Worm (Caenorhabditis elegans) whole organism, young adult: Measurements from ENCODE around the gene bub-3.

ENCODE experiments used
- F22D6.2 ChIP-seq: sonication (generic microtip); optimal IDR thresholded peaks from 2 replicates; lab custom pipeline; 2016; ENCODE audit warnings: mild to moderate bottlenecking, missing genetic modification characterization, missing compliant biosample characterization
- F23B12.7 ChIP-seq: sonication (generic microtip); optimal IDR thresholded peaks from 2 replicates; lab custom pipeline; 2017; ENCODE audit warnings: missing genetic modification characterization, mild to moderate bottlenecking, missing compliant biosample characterization, antibody characterized with exemption, moderate library complexity; ENCODE audit not compliant: insufficient read depth
- F37B4.10 ChIP-seq: fragments of 200-800 bp; sonication (Bioruptor generic); IDR thresholded peaks from 2 replicates; pipeline ENCODE4 v1.3.6; 2022; ENCODE audit warnings: missing genetic modification characterization, missing compliant biosample characterization
- F39B2.1 ChIP-seq: fragments of 200-800 bp; sonication (Bioruptor generic); IDR thresholded peaks from 2 replicates; pipeline ENCODE4 v1.3.6; 2022; ENCODE audit warnings: missing genetic modification reagents, missing genetic modification characterization, missing compliant biosample characterization
- F52B5.7 ChIP-seq: sonication (generic microtip); optimal IDR thresholded peaks from 2 replicates; lab custom pipeline; 2016; ENCODE audit warnings: mild to moderate bottlenecking, missing genetic modification characterization, missing compliant biosample characterization
- F55B11.4 ChIP-seq: sonication (generic microtip); optimal IDR thresholded peaks from 2 replicates; lab custom pipeline; 2016; ENCODE audit warnings: missing compliant biosample characterization, missing genetic modification characterization, borderline replicate concordance; ENCODE audit not compliant: insufficient read depth
- K11D2.4 ChIP-seq: fragments of 200-800 bp; sonication (Bioruptor generic); IDR thresholded peaks from 2 replicates; pipeline ENCODE4 v1.3.6; 2022; ENCODE audit warnings: missing genetic modification reagents, missing genetic modification characterization, missing compliant biosample characterization
- K12H6.12 ChIP-seq: fragments of 200-800 bp; sonication (Bioruptor generic); optimal IDR thresholded peaks from 2 replicates; lab custom pipeline; 2018; ENCODE audit warnings: mild to moderate bottlenecking, missing genetic modification characterization, missing compliant biosample characterization
- Y53G8AR.9 ChIP-seq: fragments of 200-800 bp; sonication (Bioruptor generic); conservative IDR thresholded peaks from 2 replicates; pipeline ENCODE4 v1.3.6; 2022; ENCODE audit warnings: missing genetic modification reagents, missing genetic modification characterization, missing compliant biosample characterization
- Y95B8A.8 ChIP-seq: fragments of 200-800 bp; sonication (Bioruptor generic); IDR thresholded peaks from 2 replicates; pipeline ENCODE4 v1.3.6; 2022; ENCODE audit warnings: missing genetic modification reagents, missing genetic modification characterization, missing compliant biosample characterization
- akir-1 ChIP-seq: fragments of 200-800 bp; sonication (Bioruptor generic); optimal IDR thresholded peaks from 2 replicates; lab custom pipeline; 2018; ENCODE audit warnings: mild to moderate bottlenecking, missing genetic modification characterization, moderate library complexity, missing compliant biosample characterization
- aptf-2 ChIP-seq: fragments of 200-800 bp; sonication (Bioruptor generic); conservative IDR thresholded peaks from 2 replicates; pipeline ENCODE4 v1.3.6; 2022; ENCODE audit warnings: missing genetic modification reagents, missing genetic modification characterization, missing compliant biosample characterization
- attf-5 ChIP-seq: fragments of 200-800 bp; sonication (Bioruptor generic); optimal IDR thresholded peaks from 2 replicates; lab custom pipeline; 2018; ENCODE audit warnings: mild to moderate bottlenecking, missing genetic modification characterization, missing compliant biosample characterization
- attf-6 ChIP-seq: fragments of 200-800 bp; sonication (Bioruptor generic); IDR thresholded peaks from 2 replicates; pipeline ENCODE4 v1.3.6; 2022; ENCODE audit warnings: missing genetic modification reagents, missing genetic modification characterization, missing compliant biosample characterization
- ceh-58 ChIP-seq: fragments of 200-800 bp; sonication (Bioruptor generic); IDR thresholded peaks from 2 replicates; pipeline ENCODE4 v1.3.6; 2022; ENCODE audit warnings: missing genetic modification characterization, missing compliant biosample characterization
- ceh-79 ChIP-seq: sonication (generic microtip); optimal IDR thresholded peaks from 2 replicates; lab custom pipeline; 2017; ENCODE audit warnings: mild to moderate bottlenecking, missing genetic modification characterization, missing compliant biosample characterization
- ceh-91 ChIP-seq: fragments of 200-800 bp; sonication (Bioruptor generic); IDR thresholded peaks from 2 replicates; pipeline ENCODE4 v1.3.6; 2022; ENCODE audit warnings: missing genetic modification reagents, missing genetic modification characterization, missing compliant biosample characterization
- dpff-1 ChIP-seq: sonication (generic microtip); optimal IDR thresholded peaks from 2 replicates; lab custom pipeline; 2017; ENCODE audit warnings: mild to moderate bottlenecking, missing genetic modification characterization, missing compliant biosample characterization
- dpl-1 ChIP-seq: fragments of 150-350 bp; optimal IDR thresholded peaks from 2 replicates; lab custom pipeline; 2014; ENCODE audit warnings: missing biosample characterization, missing genetic modification reagents, missing genetic modification characterization
- efl-1 ChIP-seq: fragments of 150-350 bp; optimal IDR thresholded peaks from 2 replicates; lab custom pipeline; 2014; ENCODE audit warnings: missing biosample characterization, missing genetic modification reagents, missing genetic modification characterization
- egl-18 ChIP-seq: fragments of 200-800 bp; sonication (Bioruptor generic); IDR thresholded peaks from 2 replicates; pipeline ENCODE4 v1.3.6; 2022; ENCODE audit warnings: missing genetic modification reagents, missing genetic modification characterization, missing compliant biosample characterization
- him-1 ChIP-seq: sonication (generic microtip); optimal IDR thresholded peaks from 2 replicates; lab custom pipeline; 2016; ENCODE audit warnings: missing genotype, missing genetic modification reagents, missing genetic modification characterization, missing compliant biosample characterization
- hmg-20 ChIP-seq: fragments of 200-800 bp; sonication (Bioruptor generic); IDR thresholded peaks from 2 replicates; pipeline ENCODE4 v1.3.6; 2022; ENCODE audit warnings: missing genetic modification reagents, missing genetic modification characterization, missing compliant biosample characterization
- hsf-1 ChIP-seq: fragments of 200-800 bp; sonication (Bioruptor generic); IDR thresholded peaks from 2 replicates; pipeline ENCODE4 v1.3.6; 2022; ENCODE audit warnings: missing genetic modification reagents, missing genetic modification characterization, missing compliant biosample characterization
- let-607 ChIP-seq, 2 experiments: fragments of 200-800 bp in 1 of 2; sonication (Bioruptor generic) in 1 of 2; sonication (generic microtip) in 1 of 2; optimal IDR thresholded peaks; 2 replicates each; lab custom pipeline; 2016 to 2018; ENCODE audit warnings: mild to moderate bottlenecking in 2 of 2, missing compliant biosample characterization in 2 of 2, missing genetic modification characterization in 2 of 2, moderate library complexity in 2 of 2, missing genotype in 1 of 2
- lin-26 ChIP-seq: fragments of 200-800 bp; sonication (Bioruptor generic); IDR thresholded peaks from 2 replicates; pipeline ENCODE4 v1.3.6; 2022; ENCODE audit warnings: missing genetic modification reagents, missing genetic modification characterization, missing compliant biosample characterization
- lir-1 ChIP-seq: fragments of 200-800 bp; sonication (Bioruptor generic); conservative IDR thresholded peaks from 2 replicates; pipeline ENCODE4 v1.3.6; 2022; ENCODE audit warnings: missing genetic modification reagents, missing genetic modification characterization, missing compliant biosample characterization
- lsl-1 ChIP-seq: fragments of 200-800 bp; sonication (Bioruptor generic); optimal IDR thresholded peaks from 2 replicates; lab custom pipeline; 2018; ENCODE audit warnings: mild to moderate bottlenecking, missing genetic modification characterization, moderate library complexity, missing compliant biosample characterization
- madf-3 ChIP-seq: fragments of 200-800 bp; sonication (Bioruptor generic); IDR thresholded peaks from 2 replicates; pipeline ENCODE4 v1.3.6; 2022; ENCODE audit warnings: missing genetic modification reagents, missing genetic modification characterization, missing compliant biosample characterization
- madf-6 ChIP-seq: fragments of 200-800 bp; sonication (Bioruptor generic); IDR thresholded peaks from 2 replicates; pipeline ENCODE4 v1.3.6; 2022; ENCODE audit warnings: missing genetic modification reagents, missing genetic modification characterization, missing compliant biosample characterization
- mxl-1 ChIP-seq: sonication (generic microtip); optimal IDR thresholded peaks from 2 replicates; lab custom pipeline; 2016; ENCODE audit warnings: missing genetic modification characterization, missing compliant biosample characterization
- nfya-2 ChIP-seq: fragments of 200-800 bp; sonication (Bioruptor generic); IDR thresholded peaks from 2 replicates; pipeline ENCODE4 v1.3.6; 2022; ENCODE audit warnings: missing genetic modification reagents, missing genetic modification characterization, missing compliant biosample characterization
- nhr-120 ChIP-seq: fragments of 200-800 bp; sonication (Bioruptor generic); IDR thresholded peaks from 2 replicates; pipeline ENCODE4 v1.3.6; 2022; ENCODE audit warnings: missing genetic modification characterization, missing compliant biosample characterization
- nhr-90 ChIP-seq: sonication (generic microtip); optimal IDR thresholded peaks from 2 replicates; lab custom pipeline; 2016; ENCODE audit warnings: missing genotype, mild to moderate bottlenecking, missing genetic modification characterization, missing compliant biosample characterization
- pbrm-1 ChIP-seq: fragments of 200-800 bp; sonication (Bioruptor generic); IDR thresholded peaks from 2 replicates; pipeline ENCODE4 v1.3.6; 2022; ENCODE audit warnings: missing genetic modification reagents, missing genetic modification characterization, missing compliant biosample characterization
- tbp1 ChIP-seq: fragments of 200-800 bp; sonication (Bioruptor generic); optimal IDR thresholded peaks from 2 replicates; lab custom pipeline; 2018; ENCODE audit warnings: mild to moderate bottlenecking, missing genetic modification characterization, missing compliant biosample characterization
- tbx-9 ChIP-seq: sonication (generic microtip); optimal IDR thresholded peaks from 2 replicates; lab custom pipeline; 2016; ENCODE audit warnings: borderline replicate concordance, missing genetic modification characterization, inconsistent platforms, missing compliant biosample characterization
- unc-130 ChIP-seq: sonication (generic microtip); optimal IDR thresholded peaks from 2 replicates; lab custom pipeline; 2016; ENCODE audit warnings: missing genetic modification reagents, missing genetic modification characterization, missing compliant biosample characterization
- xnd-1 ChIP-seq: sonication (generic microtip); optimal IDR thresholded peaks from 2 replicates; lab custom pipeline; 2016; ENCODE audit warnings: missing genotype, missing genetic modification reagents, missing genetic modification characterization, missing compliant biosample characterization
- zim-3 ChIP-seq: sonication (generic microtip); optimal IDR thresholded peaks from 2 replicates; lab custom pipeline; 2017; ENCODE audit warnings: mild to moderate bottlenecking, missing genetic modification characterization, moderate library complexity, missing compliant biosample characterization
- ztf-25 ChIP-seq: fragments of 200-800 bp; sonication (Bioruptor generic); IDR thresholded peaks from 2 replicates; pipeline ENCODE4 v1.3.6; 2022; ENCODE audit warnings: missing genetic modification reagents, missing genetic modification characterization, missing compliant biosample characterization
- ztf-26 ChIP-seq: sonication (generic microtip); optimal IDR thresholded peaks from 2 replicates; lab custom pipeline; 2017; ENCODE audit warnings: missing genetic modification characterization, missing compliant biosample characterization
- ztf-28 ChIP-seq: fragments of 200-800 bp; sonication (Bioruptor generic); IDR thresholded peaks from 2 replicates; pipeline ENCODE4 v1.3.6; 2022; ENCODE audit warnings: missing genetic modification reagents, missing genetic modification characterization, missing compliant biosample characterization
- ztf-6 ChIP-seq: fragments of 200-800 bp; sonication (Bioruptor generic); IDR thresholded peaks from 2 replicates; pipeline ENCODE4 v1.3.6; 2022; ENCODE audit warnings: missing genetic modification reagents, missing genetic modification characterization, missing compliant biosample characterization

Gene bub-3

ce11 chrII:13751030-13751429 is 25.2 kb downstream of the bub-3 start:
- TF ChIP-seq efl-1 (GFP tag; lab: Kevin White, UChicago) (no peak), ztf-26 (tag; lab: Kevin White, UChicago) (peak; percentile 76)

- no peak for TF ChIP-seq dpl-1 (GFP tag; lab: Kevin White, UChicago)
- TF ChIP-seq F22D6.2 = no peak
- no peak for TF ChIP-seq tbx-9
- TF ChIP-seq madf-3 (GFP tag; lab: Robert Waterston, UW) = no peak
- TF ChIP-seq attf-5 = no peak
- no peak for TF ChIP-seq akir-1 (GFP tag; lab: Kevin White, UChicago)
- TF ChIP-seq him-1 (tag; lab: Kevin White, UChicago) = no peak
- TF ChIP-seq zim-3 (tag; lab: Kevin White, UChicago) = no peak
- no peak for TF ChIP-seq lir-1 (GFP tag; lab: Robert Waterston, UW)
- TF ChIP-seq K12H6.12 (tag; lab: Kevin White, UChicago) = no peak
- TF ChIP-seq pbrm-1 (GFP tag; lab: Robert Waterston, UW) = no peak
- no peak for TF ChIP-seq let-607 (tag; optimal IDR thresholded peaks at IDR 0.05; lab: Kevin White, UChicago)
- TF ChIP-seq madf-6 (GFP tag; lab: Robert Waterston, UW) = no peak
- TF ChIP-seq ztf-6 (GFP tag; lab: Robert Waterston, UW) = no peak
- TF ChIP-seq hmg-20 (GFP tag; lab: Robert Waterston, UW) = no peak
Observed at ce11 chrII:13752016-13752415, 26.2 kb downstream of the bub-3 start, which contains the start of gene arrd-14. Gene arrd-14 (plus strand): TSS chrII:13752316.

- TF ChIP-seq attf-6 (GFP tag; lab: Robert Waterston, UW) = no peak
- no peak for TF ChIP-seq mxl-1 (tag; lab: Kevin White, UChicago)
- TF ChIP-seq unc-130 (GFP tag; lab: Kevin White, UChicago) = no peak
- TF ChIP-seq ceh-58 (GFP tag; lab: Robert Waterston, UW) = no peak
- no peak for TF ChIP-seq nhr-90 (tag; lab: Kevin White, UChicago)
- no peak for TF ChIP-seq lin-26 (GFP tag; lab: Robert Waterston, UW)
- no peak for TF ChIP-seq dpff-1 (tag; lab: Kevin White, UChicago)
- TF ChIP-seq akir-1 (GFP tag; lab: Kevin White, UChicago) = no peak
- TF ChIP-seq F52B5.7 (tag; lab: Kevin White, UChicago) = no peak
- no peak for TF ChIP-seq ceh-79
- no peak for TF ChIP-seq tbp1 (GFP tag; lab: Kevin White, UChicago)
- no peak for TF ChIP-seq aptf-2 (GFP tag; lab: Robert Waterston, UW)
- no peak for TF ChIP-seq F39B2.1 (GFP tag; lab: Robert Waterston, UW)
Observed at ce11 chrII:13756232-13756631, 30.4 kb downstream of the bub-3 start.

- no peak for TF ChIP-seq nhr-120 (GFP tag; lab: Robert Waterston, UW)
- peak; percentile 69 for TF ChIP-seq lsl-1
- TF ChIP-seq nfya-2 = no peak
Observed at ce11 chrII:13758108-13758507, 32.2 kb downstream of the bub-3 start, which contains the start of gene arrd-13. Gene arrd-13 (plus strand): TSS chrII:13758408.

ce11 chrII:13763009-13763468 is 37.2 kb downstream of the bub-3 start, which contains the start of gene arrd-11:
Gene arrd-11 (plus strand): TSS chrII:13763418.
- TF ChIP-seq F55B11.4 (no peak), F23B12.7 (tag; lab: Kevin White, UChicago) (no peak), ztf-28 (GFP tag; lab: Robert Waterston, UW) (no peak), K11D2.4 (GFP tag; lab: Robert Waterston, UW) (no peak), Y95B8A.8 (no peak), F37B4.10 (GFP tag; lab: Robert Waterston, UW) (no peak), hmg-20 (GFP tag; lab: Robert Waterston, UW) (no peak), egl-18 (GFP tag; lab: Robert Waterston, UW) (no peak), hsf-1 (GFP tag; lab: Robert Waterston, UW) (no peak), ztf-25 (GFP tag; lab: Robert Waterston, UW) (no peak), dpff-1 (tag; lab: Kevin White, UChicago) (no peak), zim-3 (tag; lab: Kevin White, UChicago) (no peak), Y53G8AR.9 (GFP tag; lab: Robert Waterston, UW) (no peak), ceh-91 (GFP tag; lab: Robert Waterston, UW) (no peak), xnd-1 (tag; lab: Kevin White, UChicago) (no peak)
